Fruit fly (Drosophila melanogaster): ENCODE results near the gene Ets21C.
A peak's percentile ranks its signal among the peaks of the same experiment; 100 is the strongest.

Ets21C gene

DNA sequence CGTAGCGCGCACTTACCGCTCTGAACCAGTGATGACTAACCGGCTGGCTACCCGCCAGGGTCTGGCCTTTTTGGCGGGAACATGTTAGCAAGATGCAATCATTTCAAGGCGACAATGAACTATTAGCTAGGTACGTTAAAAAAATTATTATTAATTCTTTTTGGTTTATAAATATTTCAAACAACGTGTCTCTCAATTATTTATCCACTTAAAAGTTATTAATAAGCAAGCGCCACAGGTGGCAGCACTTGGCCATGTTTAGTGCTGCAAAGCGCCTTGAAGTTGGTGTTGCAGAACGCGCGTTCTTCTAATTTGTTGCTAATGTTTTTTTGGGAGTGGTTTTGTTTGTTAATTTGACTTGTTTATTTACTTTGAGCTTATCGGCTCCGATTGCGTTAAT is 21.5 kb upstream of the Ets21C start, which contains the start of the genes Ipk2 and cold (continued):
- TF ChIP-seq Aef1 (GFP tag; IDR thresholded peaks at IDR 0.05) (peak; percentile 69; the same call in 2 of the 3 replicates), tin (GFP tag; optimal IDR thresholded peaks at IDR 0.05) (peak; percentile 85), CG11093 (GFP tag; IDR thresholded peaks at IDR 0.05) (peak; percentile 48; the same call in 1 of the 3 replicates), Doc2 (GFP tag; IDR thresholded peaks at IDR 0.05) (no peak), HLH54F (GFP tag; optimal IDR thresholded peaks at IDR 0.05) (peak; percentile 87), CG8765 (GFP tag; IDR thresholded peaks at IDR 0.05) (peak; percentile 64), dmrt99B (tag; optimal IDR thresholded peaks at IDR 0.05) (no peak), CG9437 (GFP tag; optimal IDR thresholded peaks at IDR 0.05) (peak; percentile 92), Eip74EF (GFP tag; optimal IDR thresholded peaks at IDR 0.05) (no peak), CG3995 (GFP tag; optimal IDR thresholded peaks at IDR 0.05) (peak; percentile 59), CG4707 (GFP tag; optimal IDR thresholded peaks at IDR 0.05) (peak; percentile 11), CG4404 (GFP tag; IDR thresholded peaks at IDR 0.05) (peak; percentile 80), bcd (GFP tag; optimal IDR thresholded peaks at IDR 0.05) (peak; percentile 84), mam (GFP tag; optimal IDR thresholded peaks at IDR 0.05) (peak; percentile 89), CG12219 (GFP tag; optimal IDR thresholded peaks at IDR 0.05) (no peak), CG7928 (GFP tag; optimal IDR thresholded peaks at IDR 0.05) (peak; percentile 59), CG3065 (GFP tag; optimal IDR thresholded peaks at IDR 0.05) (peak; percentile 68), CG12391 (tag; optimal IDR thresholded peaks at IDR 0.05) (peak; percentile 84), tup (GFP tag; optimal IDR thresholded peaks at IDR 0.05) (peak; percentile 88), sima (GFP tag; optimal IDR thresholded peaks at IDR 0.05) (no peak), ERR (GFP tag; optimal IDR thresholded peaks at IDR 0.05) (peak; percentile 42), CG6683 (GFP tag; optimal IDR thresholded peaks at IDR 0.05) (peak; percentile 66), dm (GFP tag; optimal IDR thresholded peaks at IDR 0.05) (peak; percentile 61), Lhr (GFP tag; optimal IDR thresholded peaks at IDR 0.05) (peak; percentile 57), Antp (GFP tag; optimal IDR thresholded peaks at IDR 0.05) (peak; percentile 67), vnd (GFP tag; IDR thresholded peaks at IDR 0.05; ENCODE audit: partially characterized antibody) (no peak), Fer1 (GFP tag; optimal IDR thresholded peaks at IDR 0.05) (no peak), CG31388 (GFP tag; optimal IDR thresholded peaks at IDR 0.05) (peak; percentile 25), CG31441 (GFP tag; IDR thresholded peaks at IDR 0.05) (no peak; the same call in 1 of the 2 replicates), CG14441 (GFP tag; IDR thresholded peaks at IDR 0.05) (peak; percentile 73), ttk (GFP tag; IDR thresholded peaks at IDR 0.05) (peak; percentile 51; the same call in 1 of the 2 replicates), Deaf1 (tag; optimal IDR thresholded peaks at IDR 0.05) (no peak), bigmax (GFP tag; optimal IDR thresholded peaks at IDR 0.05) (no peak), chinmo (GFP tag; IDR thresholded peaks at IDR 0.05; ENCODE audit: partially characterized antibody) (no peak), Nf-YB (GFP tag; optimal IDR thresholded peaks at IDR 0.05) (peak; percentile 64), CG31224 (GFP tag; IDR thresholded peaks at IDR 0.05) (peak; percentile 64), CG8944 (GFP tag; optimal IDR thresholded peaks at IDR 0.05) (peak; percentile 31), CG12659 (GFP tag; optimal IDR thresholded peaks at IDR 0.05) (peak; percentile 93), CG11723 (GFP tag; optimal IDR thresholded peaks at IDR 0.05) (no peak), BEAF-32 (GFP tag; optimal IDR thresholded peaks at IDR 0.05) (peak; percentile 46), CG6272 (GFP tag; IDR thresholded peaks at IDR 0.05) (peak; percentile 81), CG11560 (tag; IDR thresholded peaks at IDR 0.05) (peak; percentile 63; the same call in 1 of the 3 replicates), pfk (GFP tag; optimal IDR thresholded peaks at IDR 0.05) (no peak), Camta (GFP tag; optimal IDR thresholded peaks at IDR 0.05) (peak; percentile 78), CG2678 (tag; optimal IDR thresholded peaks at IDR 0.05) (no peak), CG17385 (GFP tag; optimal IDR thresholded peaks at IDR 0.05) (peak; percentile 76), bbx (GFP tag; IDR thresholded peaks at IDR 0.05; ENCODE audit: partially characterized antibody) (no peak), Chrac-16 (GFP tag; optimal IDR thresholded peaks at IDR 0.05) (peak; percentile 78), Meics (GFP tag; optimal IDR thresholded peaks at IDR 0.05) (peak; percentile 83), grau (tag; optimal IDR thresholded peaks at IDR 0.05) (peak; percentile 83)

Data from whole organism, embryonic.